Fruit fly (Drosophila melanogaster) whole organism, prepupa: Measurements from ENCODE around the gene CG46467.
A peak's percentile ranks its signal among the peaks of the same experiment; 100 is the strongest.

ENCODE experiments used
- Blimp-1 ChIP-seq: fragments of 200-800 bp; sonication (Bioruptor generic); optimal IDR thresholded peaks from 3 replicates; lab custom pipeline; 2017; ENCODE audit warnings: missing biosample characterization, missing genetic modification characterization, mild to moderate bottlenecking, moderate library complexity, missing genetic modification reagents
- CG10631 ChIP-seq: fragments of 200-800 bp; sonication (Bioruptor generic); optimal IDR thresholded peaks from 2 replicates; lab custom pipeline; 2016; ENCODE audit warnings: missing biosample characterization, missing genetic modification characterization
- CG10669 ChIP-seq: fragments of 200-800 bp; sonication (Bioruptor generic); optimal IDR thresholded peaks from 3 replicates; lab custom pipeline; 2018; ENCODE audit warnings: missing biosample characterization, mild to moderate bottlenecking, missing genetic modification characterization, moderate library complexity
- CG11294 ChIP-seq: fragments of 200-800 bp; sonication (Bioruptor generic); IDR thresholded peaks from 2 replicates; pipeline ENCODE4 v1.3.6; 2022; ENCODE audit warnings: missing biosample characterization, missing genetic modification characterization
- CG11902 ChIP-seq: fragments of 200-800 bp; sonication (Bioruptor generic); optimal IDR thresholded peaks from 3 replicates; lab custom pipeline; 2016; ENCODE audit warnings: missing biosample characterization, missing genetic modification characterization
- CG15336 ChIP-seq: fragments of 200-800 bp; sonication (Bioruptor generic); IDR thresholded peaks from 2 replicates; pipeline ENCODE4 v1.3.6; 2022; ENCODE audit warnings: missing biosample characterization, missing genetic modification characterization
- CG16779 ChIP-seq: fragments of 200-800 bp; sonication (Bioruptor generic); optimal IDR thresholded peaks from 3 replicates; lab custom pipeline; 2017; ENCODE audit warnings: missing biosample characterization, mild to moderate bottlenecking, missing genetic modification characterization
- CG3032 ChIP-seq: fragments of 200-800 bp; optimal IDR thresholded peaks from 2 replicates; lab custom pipeline; 2019; ENCODE audit warnings: missing biosample characterization, mild to moderate bottlenecking, missing genetic modification characterization, moderate library complexity
- CG31627 ChIP-seq: fragments of 200-800 bp; sonication (Bioruptor generic); optimal IDR thresholded peaks from 3 replicates; lab custom pipeline; 2016; ENCODE audit warnings: missing biosample characterization, missing genetic modification characterization
- CG32006 ChIP-seq: fragments of 200-800 bp; sonication (Bioruptor generic); optimal IDR thresholded peaks from 3 replicates; lab custom pipeline; 2017; ENCODE audit warnings: missing biosample characterization, mild to moderate bottlenecking, missing genetic modification characterization
- CG34406 ChIP-seq: fragments of 200-800 bp; sonication (Bioruptor generic); optimal IDR thresholded peaks from 3 replicates; lab custom pipeline; 2016; ENCODE audit warnings: missing biosample characterization, missing genetic modification characterization
- CG3919 ChIP-seq: fragments of 200-800 bp; sonication (Bioruptor generic); optimal IDR thresholded peaks from 3 replicates; lab custom pipeline; 2016; ENCODE audit warnings: missing biosample characterization, missing genetic modification characterization
- CG4318 ChIP-seq: fragments of 200-800 bp; sonication (Bioruptor generic); optimal IDR thresholded peaks from 3 replicates; lab custom pipeline; 2017; ENCODE audit warnings: missing biosample characterization, mild to moderate bottlenecking, missing genetic modification characterization
- CG6163 ChIP-seq: fragments of 200-800 bp; sonication (Bioruptor generic); IDR thresholded peaks from 3 replicates; pipeline ENCODE4 v1.3.6; 2022; ENCODE audit warnings: missing biosample characterization, missing genetic modification characterization
- CG6792 ChIP-seq: fragments of 200-800 bp; sonication (Bioruptor generic); optimal IDR thresholded peaks from 3 replicates; lab custom pipeline; 2016; ENCODE audit warnings: missing biosample characterization, missing genetic modification characterization
- CG6808 ChIP-seq: fragments of 200-800 bp; sonication (Bioruptor generic); optimal IDR thresholded peaks from 3 replicates; lab custom pipeline; 2017; ENCODE audit warnings: missing biosample characterization, missing genetic modification characterization, mild to moderate bottlenecking, moderate library complexity, missing genetic modification reagents
- CG8319 ChIP-seq: fragments of 200-800 bp; sonication (Bioruptor generic); optimal IDR thresholded peaks from 3 replicates; lab custom pipeline; 2016; ENCODE audit warnings: missing biosample characterization, missing genetic modification characterization
- CG8632 ChIP-seq: fragments of 200-800 bp; sonication (Bioruptor generic); optimal IDR thresholded peaks from 3 replicates; lab custom pipeline; 2016; ENCODE audit warnings: missing biosample characterization, missing genetic modification characterization
- CG9139 ChIP-seq: fragments of 200-800 bp; sonication (Bioruptor generic); optimal IDR thresholded peaks from 3 replicates; lab custom pipeline; 2017; ENCODE audit warnings: missing biosample characterization, mild to moderate bottlenecking, missing genetic modification characterization
- Eip75B ChIP-seq: fragments of 200-800 bp; sonication (Bioruptor generic); optimal IDR thresholded peaks from 3 replicates; lab custom pipeline; 2016; ENCODE audit warnings: missing biosample characterization, missing genetic modification characterization
- Eip78C ChIP-seq: fragments of 200-800 bp; sonication (Bioruptor generic); peaks from one replicate; lab custom pipeline; 2016; ENCODE audit warnings: missing biosample characterization, missing genetic modification characterization
- Eip93F ChIP-seq: fragments of 200-800 bp; sonication (Bioruptor generic); optimal IDR thresholded peaks from 2 replicates; lab custom pipeline; 2016; ENCODE audit warnings: missing biosample characterization, mild to moderate bottlenecking, missing genetic modification characterization
- Ets96B ChIP-seq: fragments of 200-800 bp; optimal IDR thresholded peaks from 2 replicates; lab custom pipeline; 2019; ENCODE audit warnings: missing biosample characterization, mild to moderate bottlenecking, missing genetic modification characterization, moderate library complexity
- Gug ChIP-seq: fragments of 200-800 bp; sonication (Bioruptor generic); IDR thresholded peaks from 2 replicates; pipeline ENCODE4 v1.3.6; 2022; ENCODE audit warnings: missing biosample characterization, missing genetic modification characterization
- Hr38 ChIP-seq: sonication (Bioruptor generic); optimal IDR thresholded peaks from 2 replicates; lab custom pipeline; 2016; ENCODE audit warnings: missing biosample characterization, missing genetic modification characterization
- Hr39 ChIP-seq: fragments of 200-800 bp; sonication (Bioruptor generic); optimal IDR thresholded peaks from 2 replicates; lab custom pipeline; 2016; ENCODE audit warnings: missing biosample characterization, missing genetic modification characterization
- Hr4 ChIP-seq: fragments of 200-800 bp; sonication (Bioruptor generic); optimal IDR thresholded peaks from 3 replicates; lab custom pipeline; 2016; ENCODE audit warnings: missing biosample characterization, missing genetic modification characterization
- Lpt ChIP-seq: fragments of 200-800 bp; sonication (Bioruptor generic); optimal IDR thresholded peaks from 3 replicates; lab custom pipeline; 2016; ENCODE audit warnings: missing biosample characterization, missing genetic modification characterization
- Met ChIP-seq: fragments of 200-800 bp; sonication (Bioruptor generic); optimal IDR thresholded peaks from 3 replicates; lab custom pipeline; 2016; ENCODE audit warnings: missing biosample characterization, missing genetic modification characterization
- Sox15 ChIP-seq: fragments of 200-800 bp; sonication (Bioruptor generic); optimal IDR thresholded peaks from 3 replicates; lab custom pipeline; 2016; ENCODE audit warnings: missing biosample characterization, missing genetic modification characterization
- acj6 ChIP-seq: fragments of 200-800 bp; sonication (Bioruptor generic); optimal IDR thresholded peaks from 3 replicates; lab custom pipeline; 2016; ENCODE audit warnings: missing biosample characterization, missing genetic modification characterization
- cyc ChIP-seq: fragments of 200-800 bp; sonication (Bioruptor generic); optimal IDR thresholded peaks from 3 replicates; lab custom pipeline; 2016; ENCODE audit warnings: missing biosample characterization, missing genetic modification characterization
- dac ChIP-seq: fragments of 200-800 bp; sonication (Bioruptor generic); optimal IDR thresholded peaks from 2 replicates; lab custom pipeline; 2017; ENCODE audit warnings: missing biosample characterization, mild to moderate bottlenecking, missing genetic modification characterization
- dsx ChIP-seq: fragments of 200-800 bp; optimal IDR thresholded peaks from 3 replicates; lab custom pipeline; 2019; ENCODE audit warnings: missing biosample characterization, mild to moderate bottlenecking, missing genetic modification characterization, moderate library complexity; ENCODE audit not compliant: poor library complexity, severe bottlenecking
- eg ChIP-seq: fragments of 200-800 bp; sonication (Bioruptor generic); IDR thresholded peaks from 3 replicates; pipeline ENCODE4 v1.3.6; 2022; ENCODE audit warnings: missing biosample characterization, missing genetic modification characterization
- esn ChIP-seq: fragments of 200-800 bp; sonication (Bioruptor generic); optimal IDR thresholded peaks from 2 replicates; lab custom pipeline; 2016; ENCODE audit warnings: missing biosample characterization, mild to moderate bottlenecking, missing genetic modification characterization, moderate library complexity
- fd59A ChIP-seq: fragments of 200-800 bp; sonication (Bioruptor generic); optimal IDR thresholded peaks from 2 replicates; lab custom pipeline; 2017; ENCODE audit warnings: missing biosample characterization, mild to moderate bottlenecking, missing genetic modification characterization, missing genetic modification reagents
- fd85E ChIP-seq: fragments of 200-800 bp; sonication (Bioruptor generic); optimal IDR thresholded peaks from 3 replicates; lab custom pipeline; 2016; ENCODE audit warnings: missing biosample characterization, missing genetic modification characterization
- lz ChIP-seq: fragments of 200-800 bp; sonication (Bioruptor generic); optimal IDR thresholded peaks from 3 replicates; lab custom pipeline; 2016; ENCODE audit warnings: missing biosample characterization, missing genetic modification characterization
- net ChIP-seq: fragments of 200-800 bp; sonication (Bioruptor generic); optimal IDR thresholded peaks from 3 replicates; lab custom pipeline; 2016; ENCODE audit warnings: missing biosample characterization, missing genetic modification characterization
- pdm3 ChIP-seq: fragments of 200-800 bp; sonication (Bioruptor generic); optimal IDR thresholded peaks from 3 replicates; lab custom pipeline; 2016; ENCODE audit warnings: missing biosample characterization, missing genetic modification characterization
- salr ChIP-seq, 2 experiments: fragments of 200-800 bp; sonication (Bioruptor generic); optimal IDR thresholded peaks; 3 replicates each; lab custom pipeline; 2016 to 2018; ENCODE audit warnings: missing biosample characterization in 2 of 2, missing genetic modification characterization in 2 of 2, mild to moderate bottlenecking in 1 of 2
- spab ChIP-seq: fragments of 200-800 bp; sonication (Bioruptor generic); optimal IDR thresholded peaks from 2 replicates; lab custom pipeline; 2017; ENCODE audit warnings: missing biosample characterization, mild to moderate bottlenecking, missing genetic modification characterization, missing genetic modification reagents

The CG46467 gene

DNA sequence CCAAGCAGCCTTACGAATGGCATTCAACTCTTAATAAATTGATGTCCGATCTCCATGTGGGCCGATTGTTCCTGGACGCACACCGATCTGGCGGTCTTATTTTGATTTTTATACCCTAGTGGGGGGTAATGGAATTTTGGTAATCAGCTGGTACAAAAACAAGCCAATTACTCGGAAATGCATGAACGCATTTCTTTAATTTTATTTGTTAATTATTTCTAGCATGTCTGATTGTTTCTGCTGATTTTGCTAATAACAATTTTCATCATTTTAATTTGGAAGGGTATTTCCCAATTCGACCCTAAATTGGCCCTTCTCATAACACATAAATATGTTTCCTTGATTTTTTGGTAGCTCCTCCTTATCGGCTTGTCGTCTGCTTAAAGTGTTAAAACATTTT is 39.0 kb downstream of the CG46467 start (continued):
- TF ChIP-seq Ets96B = peak; percentile 6
- no peak for TF ChIP-seq CG4318 (GFP tag; lab: Kevin White, UChicago)
- no peak for TF ChIP-seq CG15336 (GFP tag; lab: Robert Waterston, UW)
- peak; percentile 18 for TF ChIP-seq Blimp-1
- peak; percentile 72 for TF ChIP-seq pdm3 (GFP tag; lab: Kevin White, UChicago)
- TF ChIP-seq Hr38 (GFP tag; lab: Kevin White, UChicago) = no peak
- peak; percentile 35 for TF ChIP-seq Eip93F (GFP tag; lab: Kevin White, UChicago)
- TF ChIP-seq CG11902 (GFP tag; lab: Kevin White, UChicago) = peak; percentile 70
- peak; percentile 88 for TF ChIP-seq Met (GFP tag; lab: Kevin White, UChicago)
- no peak for TF ChIP-seq eg (GFP tag; lab: Robert Waterston, UW)
- peak; percentile 61 for TF ChIP-seq CG3919 (GFP tag; lab: Kevin White, UChicago)
- TF ChIP-seq Eip75B (GFP tag; lab: Kevin White, UChicago) = peak; percentile 77
- TF ChIP-seq Eip78C (GFP tag; lab: Kevin White, UChicago) = peak; percentile 90
- TF ChIP-seq dsx (GFP tag; lab: Kevin White, UChicago) = no peak
- TF ChIP-seq CG6808 (GFP tag; lab: Kevin White, UChicago) = no peak
- peak; percentile 86 for TF ChIP-seq CG31627 (GFP tag; lab: Kevin White, UChicago)
- TF ChIP-seq Hr4 (GFP tag; lab: Kevin White, UChicago) = no peak
- TF ChIP-seq CG32006 (GFP tag; lab: Kevin White, UChicago) = no peak
- TF ChIP-seq Lpt = no peak
- TF ChIP-seq Sox15 (GFP tag; lab: Kevin White, UChicago) = peak; percentile 57
- TF ChIP-seq spab (GFP tag; lab: Kevin White, UChicago) = no peak
- TF ChIP-seq CG16779 (tag; lab: Kevin White, UChicago) = no peak
- peak; percentile 75 for TF ChIP-seq CG34406 (GFP tag; lab: Kevin White, UChicago)
- no peak for TF ChIP-seq CG9139 (GFP tag; lab: Kevin White, UChicago)
- no peak for TF ChIP-seq Gug
- TF ChIP-seq CG6163 (GFP tag; lab: Robert Waterston, UW) = no peak; the same call in 2 of the 3 replicates
- no peak for TF ChIP-seq CG11294
- peak; percentile 74 for TF ChIP-seq CG8632 (GFP tag; lab: Kevin White, UChicago)
- TF ChIP-seq esn = peak; percentile 88
- peak; percentile 89 for TF ChIP-seq lz
- peak; percentile 69 for TF ChIP-seq acj6 (GFP tag; lab: Kevin White, UChicago)
- TF ChIP-seq CG8319 (GFP tag; lab: Kevin White, UChicago) = peak; percentile 47
- peak; percentile 4 for TF ChIP-seq fd85E
- TF ChIP-seq CG10669 (GFP tag; lab: Kevin White, UChicago) = peak; percentile 39
- no peak for TF ChIP-seq net (GFP tag; lab: Kevin White, UChicago)
- TF ChIP-seq CG10631 = peak; percentile 30
- TF ChIP-seq CG6792 (GFP tag; lab: Kevin White, UChicago) = peak; percentile 76

DNA sequence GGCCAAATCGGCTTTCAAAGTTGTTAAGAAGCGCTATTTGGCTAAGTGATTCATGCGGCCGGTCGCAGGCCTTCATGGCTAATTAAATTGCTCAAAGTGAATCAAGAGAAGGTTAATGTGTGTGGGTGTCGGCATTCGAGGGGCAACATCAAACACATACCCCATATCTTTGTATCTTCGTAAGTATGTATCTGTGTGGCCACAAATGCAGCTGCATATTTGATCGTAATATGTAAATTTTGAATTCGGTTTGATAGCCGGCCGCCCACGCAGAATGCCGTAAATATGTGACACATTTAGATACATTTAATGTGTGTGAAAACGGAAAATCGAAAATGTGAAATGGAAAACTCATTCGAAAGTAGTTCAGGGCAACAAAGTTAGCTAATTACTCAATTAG is 39.8 kb downstream of the CG46467 start:
- no peak for TF ChIP-seq cyc
- no peak for TF ChIP-seq dsx (GFP tag; lab: Kevin White, UChicago)
- TF ChIP-seq CG3032 (tag; lab: Kevin White, UChicago) = no peak
- TF ChIP-seq CG32006 (GFP tag; lab: Kevin White, UChicago) = no peak
- no peak for TF ChIP-seq salr (GFP tag; optimal IDR thresholded peaks at IDR 0.05; lab: Kevin White, UChicago)

DNA sequence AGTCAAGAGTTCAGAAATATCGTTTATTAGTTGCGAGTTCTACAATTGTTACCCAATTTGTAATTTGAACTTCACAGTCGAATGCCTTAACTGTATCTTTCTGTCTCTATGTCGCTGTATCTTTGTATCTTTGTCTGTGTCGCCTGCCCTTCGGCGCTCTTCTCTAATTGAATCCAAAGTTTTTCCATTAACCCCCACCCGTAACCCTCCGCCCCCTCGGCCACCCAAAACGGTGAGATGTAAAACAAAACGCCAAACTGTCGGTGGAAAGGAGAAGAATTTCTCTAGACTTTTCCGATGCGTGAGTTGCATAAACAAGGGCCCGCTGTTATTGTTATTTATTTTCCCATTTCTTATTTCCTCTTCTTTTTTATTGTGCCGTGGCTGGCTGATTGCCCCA is 41.2 kb downstream of the CG46467 start:
- TF ChIP-seq Sox15 (GFP tag; lab: Kevin White, UChicago) = no peak
- no peak for TF ChIP-seq cyc
- no peak for TF ChIP-seq CG3919 (GFP tag; lab: Kevin White, UChicago)
- TF ChIP-seq CG10669 (GFP tag; lab: Kevin White, UChicago) = no peak
- no peak for TF ChIP-seq Ets96B
- TF ChIP-seq CG10631 = no peak
- TF ChIP-seq fd59A (GFP tag; lab: Kevin White, UChicago) = no peak
- no peak for TF ChIP-seq Blimp-1
- no peak for TF ChIP-seq Hr39
- TF ChIP-seq Met (GFP tag; lab: Kevin White, UChicago) = no peak
- no peak for TF ChIP-seq CG11902 (GFP tag; lab: Kevin White, UChicago)
- no peak for TF ChIP-seq Hr38 (GFP tag; lab: Kevin White, UChicago)
- TF ChIP-seq CG32006 (GFP tag; lab: Kevin White, UChicago) = no peak
- no peak for TF ChIP-seq Hr4 (GFP tag; lab: Kevin White, UChicago)
- TF ChIP-seq Lpt = no peak
- TF ChIP-seq dac (GFP tag; lab: Kevin White, UChicago) = no peak
- no peak for TF ChIP-seq dsx (GFP tag; lab: Kevin White, UChicago)
- no peak for TF ChIP-seq CG4318 (GFP tag; lab: Kevin White, UChicago)
